Fruit fly (Drosophila melanogaster) whole organism, embryonic: ENCODE measurements around the gene rb.
A peak's percentile ranks its signal among the peaks of the same experiment; 100 is the strongest.

ENCODE experiments used
- Abd-B ChIP-seq: fragments of 200-800 bp; sonication (Bioruptor generic); optimal IDR thresholded peaks from 2 replicates; lab custom pipeline; 2018; ENCODE audit warnings: missing biosample characterization, mild to moderate bottlenecking, missing genetic modification characterization, moderate library complexity
- CG18011 ChIP-seq: fragments of 200-800 bp; sonication (Bioruptor generic); optimal IDR thresholded peaks from 2 replicates; lab custom pipeline; 2017; ENCODE audit warnings: missing biosample characterization, missing genetic modification characterization, mild to moderate bottlenecking, moderate library complexity, missing genotype
- CG3065 ChIP-seq: fragments of 200-800 bp; sonication (Bioruptor generic); optimal IDR thresholded peaks from 2 replicates; lab custom pipeline; 2016; ENCODE audit warnings: missing biosample characterization, missing genetic modification characterization
- CG4282 ChIP-seq: fragments of 200-800 bp; sonication (Bioruptor generic); optimal IDR thresholded peaks from 2 replicates; lab custom pipeline; 2016; ENCODE audit warnings: missing biosample characterization, missing genetic modification characterization
- CG4360 ChIP-seq: fragments of 200-800 bp; sonication (Bioruptor generic); IDR thresholded peaks from 2 replicates; pipeline ENCODE4 v1.3.6; 2022; ENCODE audit warnings: missing biosample characterization, missing genetic modification characterization
- CG8281 ChIP-seq: fragments of 200-800 bp; sonication (Bioruptor generic); optimal IDR thresholded peaks from 2 replicates; lab custom pipeline; 2018; ENCODE audit warnings: missing biosample characterization, mild to moderate bottlenecking, missing genetic modification characterization, moderate library complexity
- CG9215 ChIP-seq: fragments of 200-800 bp; sonication (Bioruptor generic); IDR thresholded peaks from 2 replicates; pipeline ENCODE4 v1.3.6; 2022; ENCODE audit warnings: missing biosample characterization, missing genetic modification characterization
- Dad ChIP-seq: fragments of 200-800 bp; sonication (Bioruptor generic); optimal IDR thresholded peaks from 3 replicates; lab custom pipeline; 2016; ENCODE audit warnings: missing biosample characterization, missing genetic modification characterization
- H2.0 ChIP-seq: fragments of 200-800 bp; sonication (Bioruptor generic); IDR thresholded peaks from 2 replicates; pipeline ENCODE4 v1.3.6; 2022; ENCODE audit warnings: missing biosample characterization, missing genetic modification characterization
- Sry-β ChIP-seq: fragments of 200-800 bp; sonication (Bioruptor generic); optimal IDR thresholded peaks from 2 replicates; lab custom pipeline; 2018; ENCODE audit warnings: missing biosample characterization, mild to moderate bottlenecking, missing genetic modification characterization, moderate library complexity
- dm ChIP-seq: fragments of 200-800 bp; sonication (Bioruptor generic); optimal IDR thresholded peaks from 3 replicates; lab custom pipeline; 2016; ENCODE audit warnings: missing biosample characterization, missing genetic modification characterization
- grn ChIP-seq: fragments of 200-800 bp; sonication (Bioruptor generic); optimal IDR thresholded peaks from 3 replicates; lab custom pipeline; 2017; ENCODE audit warnings: missing biosample characterization, missing genetic modification characterization
- h ChIP-seq: fragments of >200 bp; optimal IDR thresholded peaks from 2 replicates; lab custom pipeline; 2017

DNA sequence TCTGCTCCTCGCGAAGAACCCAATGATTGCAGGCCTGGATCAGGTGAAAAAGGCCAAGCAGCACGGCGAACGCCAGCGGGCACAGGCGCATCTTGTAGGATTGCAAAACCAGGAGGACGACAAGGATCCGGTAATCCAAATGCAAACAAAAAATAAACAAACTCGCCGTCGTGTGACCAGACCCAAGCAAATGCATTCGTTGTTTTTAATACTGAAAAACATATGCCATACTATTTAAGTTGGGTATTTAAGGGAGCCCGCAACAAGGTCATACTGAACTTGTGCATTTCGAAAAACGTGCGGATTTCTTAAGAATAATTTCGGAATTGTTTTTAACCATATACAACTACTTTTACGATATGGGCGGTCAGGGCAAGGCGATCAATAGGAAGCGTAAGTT, 11.3 kb upstream of the rb start, which contains the start of the genes CG11436 and CG3527:
- TF ChIP-seq CG4282 (GFP tag; lab: Kevin White, UChicago) (no peak), H2.0 (GFP tag; lab: Robert Waterston, UW) (no peak), dm (GFP tag; lab: Kevin White, UChicago) (peak; percentile 7), CG3065 (no peak), h (lab: Kevin White, UChicago) (no peak), Abd-B (GFP tag; lab: Kevin White, UChicago) (no peak), CG4360 (no peak), Dad (GFP tag; lab: Kevin White, UChicago) (no peak), CG18011 (GFP tag; lab: Kevin White, UChicago) (no peak), Sry-β (GFP tag; lab: Kevin White, UChicago) (no peak), grn (no peak), CG8281 (no peak), CG9215 (GFP tag; lab: Robert Waterston, UW) (no peak)
